Worm (Caenorhabditis elegans) whole organism, young adult: Measurements from ENCODE around the gene C05A9.2.

Experiments used
- B0019.2 ChIP-seq: fragments of 200-800 bp; sonication (Bioruptor generic); conservative IDR thresholded peaks from 2 replicates; pipeline ENCODE4 v1.3.6; 2022; ENCODE audit warnings: missing genetic modification reagents, missing genetic modification characterization, missing compliant biosample characterization
- B0035.1 ChIP-seq: sonication (generic microtip); optimal IDR thresholded peaks from 2 replicates; lab custom pipeline; 2016; ENCODE audit warnings: missing genetic modification characterization, mild to moderate bottlenecking, missing compliant biosample characterization, missing genotype, missing genetic modification reagents
- B0261.1 ChIP-seq: sonication (generic microtip); optimal IDR thresholded peaks from 2 replicates; lab custom pipeline; 2016; ENCODE audit warnings: mild to moderate bottlenecking, missing genetic modification characterization, moderate library complexity, missing compliant biosample characterization
- B0336.3 ChIP-seq: fragments of 200-800 bp; sonication (Bioruptor generic); IDR thresholded peaks from 2 replicates; pipeline ENCODE4 v1.3.6; 2022; ENCODE audit warnings: missing genetic modification characterization, missing compliant biosample characterization
- D2030.7 ChIP-seq: fragments of 200-800 bp; sonication (Bioruptor generic); IDR thresholded peaks from 2 replicates; pipeline ENCODE4 v1.3.6; 2022; ENCODE audit warnings: missing genetic modification reagents, missing genetic modification characterization, missing compliant biosample characterization
- F39B2.1 ChIP-seq: fragments of 200-800 bp; sonication (Bioruptor generic); IDR thresholded peaks from 2 replicates; pipeline ENCODE4 v1.3.6; 2022; ENCODE audit warnings: missing genetic modification reagents, missing genetic modification characterization, missing compliant biosample characterization
- F49E8.2 ChIP-seq: sonication (generic microtip); optimal IDR thresholded peaks from 3 replicates; lab custom pipeline; 2017; ENCODE audit warnings: missing genetic modification characterization, mild to moderate bottlenecking, missing compliant biosample characterization, antibody characterized with exemption, moderate library complexity; ENCODE audit not compliant: insufficient read depth
- F55B11.4 ChIP-seq: sonication (generic microtip); optimal IDR thresholded peaks from 2 replicates; lab custom pipeline; 2016; ENCODE audit warnings: missing compliant biosample characterization, missing genetic modification characterization, borderline replicate concordance; ENCODE audit not compliant: insufficient read depth
- Y53F4B.3 ChIP-seq: fragments of 200-800 bp; sonication (Bioruptor generic); IDR thresholded peaks from 2 replicates; pipeline ENCODE4 v1.3.6; 2022; ENCODE audit warnings: missing genetic modification reagents, missing genetic modification characterization, missing compliant biosample characterization
- Y53G8AR.9 ChIP-seq: fragments of 200-800 bp; sonication (Bioruptor generic); conservative IDR thresholded peaks from 2 replicates; pipeline ENCODE4 v1.3.6; 2022; ENCODE audit warnings: missing genetic modification reagents, missing genetic modification characterization, missing compliant biosample characterization
- Y56A3A.18 ChIP-seq: fragments of 200-800 bp; sonication (Bioruptor generic); IDR thresholded peaks from 2 replicates; pipeline ENCODE4 v1.3.6; 2022; ENCODE audit warnings: missing genetic modification reagents, missing genetic modification characterization, missing compliant biosample characterization
- Y67H2A.10 ChIP-seq: fragments of 200-800 bp; sonication (Bioruptor generic); conservative IDR thresholded peaks from 2 replicates; pipeline ENCODE4 v1.3.6; 2022; ENCODE audit warnings: missing genetic modification reagents, missing genetic modification characterization, missing compliant biosample characterization
- cebp-1 ChIP-seq, 2 experiments: fragments of 200-800 bp in 1 of 2; sonication (Bioruptor generic) in 1 of 2; sonication (generic microtip) in 1 of 2; IDR thresholded peaks in 1 of 2; optimal IDR thresholded peaks in 1 of 2; 2 replicates each; pipeline versions ENCODE4 v1.3.6 to Lab custom; 2017 to 2022; ENCODE audit warnings: missing compliant biosample characterization in 2 of 2, missing genetic modification characterization in 2 of 2, mild to moderate bottlenecking in 1 of 2, missing genetic modification reagents in 1 of 2, moderate library complexity in 1 of 2
- ceh-79 ChIP-seq: sonication (generic microtip); optimal IDR thresholded peaks from 2 replicates; lab custom pipeline; 2017; ENCODE audit warnings: mild to moderate bottlenecking, missing genetic modification characterization, missing compliant biosample characterization
- ceh-91 ChIP-seq: fragments of 200-800 bp; sonication (Bioruptor generic); IDR thresholded peaks from 2 replicates; pipeline ENCODE4 v1.3.6; 2022; ENCODE audit warnings: missing genetic modification reagents, missing genetic modification characterization, missing compliant biosample characterization
- dpl-1 ChIP-seq: fragments of 150-350 bp; optimal IDR thresholded peaks from 2 replicates; lab custom pipeline; 2014; ENCODE audit warnings: missing biosample characterization, missing genetic modification reagents, missing genetic modification characterization
- ekl-4 ChIP-seq: fragments of 200-800 bp; sonication (Bioruptor generic); IDR thresholded peaks from 2 replicates; pipeline ENCODE4 v1.3.6; 2022; ENCODE audit warnings: missing genetic modification reagents, missing genetic modification characterization, missing compliant biosample characterization
- fkh-3 ChIP-seq: sonication (generic microtip); optimal IDR thresholded peaks from 2 replicates; lab custom pipeline; 2016; ENCODE audit warnings: mild to moderate bottlenecking, missing genetic modification characterization, missing compliant biosample characterization
- him-1 ChIP-seq: sonication (generic microtip); optimal IDR thresholded peaks from 2 replicates; lab custom pipeline; 2016; ENCODE audit warnings: missing genotype, missing genetic modification reagents, missing genetic modification characterization, missing compliant biosample characterization
- hrde-1 ChIP-seq: sonication (generic microtip); optimal IDR thresholded peaks from 2 replicates; lab custom pipeline; 2016; ENCODE audit warnings: missing genetic modification characterization, mild to moderate bottlenecking, missing compliant biosample characterization, moderate library complexity, missing genotype, missing genetic modification reagents, borderline replicate concordance
- lag-1 ChIP-seq: fragments of 200-800 bp; sonication (Bioruptor generic); IDR thresholded peaks from 2 replicates; pipeline ENCODE4 v1.3.6; 2022; ENCODE audit warnings: missing genetic modification reagents, missing genetic modification characterization, missing compliant biosample characterization
- let-607 ChIP-seq, 2 experiments: fragments of 200-800 bp in 1 of 2; sonication (Bioruptor generic) in 1 of 2; sonication (generic microtip) in 1 of 2; optimal IDR thresholded peaks; 2 replicates each; lab custom pipeline; 2016 to 2018; ENCODE audit warnings: mild to moderate bottlenecking in 2 of 2, missing compliant biosample characterization in 2 of 2, missing genetic modification characterization in 2 of 2, moderate library complexity in 2 of 2, missing genotype in 1 of 2
- lin-40 ChIP-seq: sonication (generic microtip); optimal IDR thresholded peaks from 2 replicates; lab custom pipeline; 2016; ENCODE audit warnings: missing genetic modification characterization, mild to moderate bottlenecking, missing compliant biosample characterization, missing genotype, missing genetic modification reagents
- lin-54 ChIP-seq: fragments of 200-800 bp; sonication (Bioruptor generic); optimal IDR thresholded peaks from 2 replicates; lab custom pipeline; 2018; ENCODE audit warnings: mild to moderate bottlenecking, missing genetic modification characterization, missing compliant biosample characterization
- lsl-1 ChIP-seq: fragments of 200-800 bp; sonication (Bioruptor generic); optimal IDR thresholded peaks from 2 replicates; lab custom pipeline; 2018; ENCODE audit warnings: mild to moderate bottlenecking, missing genetic modification characterization, moderate library complexity, missing compliant biosample characterization
- lsy-27 ChIP-seq: sonication (generic microtip); optimal IDR thresholded peaks from 2 replicates; lab custom pipeline; 2017; ENCODE audit warnings: missing genetic modification characterization, mild to moderate bottlenecking, missing compliant biosample characterization, antibody characterized with exemption, missing genotype, borderline replicate concordance; ENCODE audit not compliant: insufficient read depth
- madf-10 ChIP-seq: sonication (generic microtip); optimal IDR thresholded peaks from 2 replicates; lab custom pipeline; 2016; ENCODE audit warnings: mild to moderate bottlenecking, missing genetic modification characterization, missing compliant biosample characterization
- madf-6 ChIP-seq: fragments of 200-800 bp; sonication (Bioruptor generic); IDR thresholded peaks from 2 replicates; pipeline ENCODE4 v1.3.6; 2022; ENCODE audit warnings: missing genetic modification reagents, missing genetic modification characterization, missing compliant biosample characterization
- mes-4 ChIP-seq: sonication (generic microtip); optimal IDR thresholded peaks from 2 replicates; lab custom pipeline; 2016; ENCODE audit warnings: missing genotype, missing genetic modification characterization, missing compliant biosample characterization
- nfya-1 ChIP-seq: sonication (generic microtip); optimal IDR thresholded peaks from 2 replicates; lab custom pipeline; 2017; ENCODE audit warnings: antibody characterized with exemption, missing compliant biosample characterization, missing genetic modification characterization, borderline replicate concordance; ENCODE audit not compliant: insufficient read depth
- nhr-90 ChIP-seq: sonication (generic microtip); optimal IDR thresholded peaks from 2 replicates; lab custom pipeline; 2016; ENCODE audit warnings: missing genotype, mild to moderate bottlenecking, missing genetic modification characterization, missing compliant biosample characterization
- pbrm-1 ChIP-seq: fragments of 200-800 bp; sonication (Bioruptor generic); IDR thresholded peaks from 2 replicates; pipeline ENCODE4 v1.3.6; 2022; ENCODE audit warnings: missing genetic modification reagents, missing genetic modification characterization, missing compliant biosample characterization
- rec-8 ChIP-seq, 2 experiments: sonication (generic microtip); optimal IDR thresholded peaks; 2 replicates each; lab custom pipeline; 2016; ENCODE audit warnings: mild to moderate bottlenecking in 2 of 2, missing genetic modification characterization in 2 of 2, missing genetic modification reagents in 2 of 2, missing genotype in 2 of 2, missing biosample characterization in 1 of 2, missing compliant biosample characterization in 1 of 2, moderate library complexity in 1 of 2
- repo-1 ChIP-seq: sonication (generic microtip); optimal IDR thresholded peaks from 2 replicates; lab custom pipeline; 2017; ENCODE audit warnings: mild to moderate bottlenecking, missing genetic modification characterization, missing compliant biosample characterization
- rpc-1 ChIP-seq, 2 experiments: fragments of 150-350 bp in 1 of 2; sonication (generic microtip) in 1 of 2; optimal IDR thresholded peaks; 2 replicates each; lab custom pipeline; 2014 to 2018; ENCODE audit warnings: missing biosample characterization in 1 of 2, missing genetic modification characterization in 1 of 2, missing genetic modification reagents in 1 of 2, missing genotype in 1 of 2
- snpc-1.3 ChIP-seq: sonication (generic microtip); optimal IDR thresholded peaks from 2 replicates; lab custom pipeline; 2017; ENCODE audit warnings: missing genetic modification characterization, mild to moderate bottlenecking, missing compliant biosample characterization, antibody characterized with exemption, moderate library complexity, missing genotype, missing genetic modification reagents; ENCODE audit not compliant: insufficient read depth
- somi-1 ChIP-seq: fragments of 200-800 bp; sonication (Bioruptor generic); optimal IDR thresholded peaks from 2 replicates; lab custom pipeline; 2018; ENCODE audit warnings: mild to moderate bottlenecking, missing genetic modification characterization, missing compliant biosample characterization
- tbp1 ChIP-seq: fragments of 200-800 bp; sonication (Bioruptor generic); optimal IDR thresholded peaks from 2 replicates; lab custom pipeline; 2018; ENCODE audit warnings: mild to moderate bottlenecking, missing genetic modification characterization, missing compliant biosample characterization
- tbx-9 ChIP-seq: sonication (generic microtip); optimal IDR thresholded peaks from 2 replicates; lab custom pipeline; 2016; ENCODE audit warnings: borderline replicate concordance, missing genetic modification characterization, inconsistent platforms, missing compliant biosample characterization
- unc-62 ChIP-seq: fragments of 150-350 bp; optimal IDR thresholded peaks from 2 replicates; lab custom pipeline; 2014; ENCODE audit warnings: missing biosample characterization, missing genetic modification reagents, missing genetic modification characterization
- xnd-1 ChIP-seq: sonication (generic microtip); optimal IDR thresholded peaks from 2 replicates; lab custom pipeline; 2016; ENCODE audit warnings: missing genotype, missing genetic modification reagents, missing genetic modification characterization, missing compliant biosample characterization
- ztf-22 ChIP-seq: fragments of 200-800 bp; sonication (Bioruptor generic); optimal IDR thresholded peaks from 2 replicates; lab custom pipeline; 2018; ENCODE audit warnings: mild to moderate bottlenecking, missing genetic modification characterization, moderate library complexity, missing compliant biosample characterization
- ztf-26 ChIP-seq: sonication (generic microtip); optimal IDR thresholded peaks from 2 replicates; lab custom pipeline; 2017; ENCODE audit warnings: missing genetic modification characterization, missing compliant biosample characterization
- ztf-28 ChIP-seq: fragments of 200-800 bp; sonication (Bioruptor generic); IDR thresholded peaks from 2 replicates; pipeline ENCODE4 v1.3.6; 2022; ENCODE audit warnings: missing genetic modification reagents, missing genetic modification characterization, missing compliant biosample characterization
- ztf-6 ChIP-seq: fragments of 200-800 bp; sonication (Bioruptor generic); IDR thresholded peaks from 2 replicates; pipeline ENCODE4 v1.3.6; 2022; ENCODE audit warnings: missing genetic modification reagents, missing genetic modification characterization, missing compliant biosample characterization

Gene C05A9.2

ce11 chrX:10821160-10821559 is 23.3 kb downstream of the C05A9.2 start:
- TF ChIP-seq tbx-9 (tag; lab: Kevin White, UChicago) (no peak), ztf-28 (GFP tag; lab: Robert Waterston, UW) (peak; percentile 67; the same call in 1 of the 2 replicates), mes-4 (tag; lab: Kevin White, UChicago) (no peak), somi-1 (peak; percentile 32), snpc-1.3 (no peak), lsl-1 (GFP tag; lab: Kevin White, UChicago) (no peak), let-607 (tag; optimal IDR thresholded peaks at IDR 0.05; lab: Kevin White, UChicago) (no peak), tbp1 (GFP tag; lab: Kevin White, UChicago) (peak; percentile 98), B0035.1 (tag; lab: Kevin White, UChicago) (peak; percentile 14), F39B2.1 (GFP tag; lab: Robert Waterston, UW) (no peak), lsy-27 (tag; lab: Kevin White, UChicago) (no peak), Y56A3A.18 (GFP tag; lab: Robert Waterston, UW) (peak; percentile 89), Y67H2A.10 (no peak), ekl-4 (GFP tag; lab: Robert Waterston, UW) (peak; percentile 63), repo-1 (no peak), xnd-1 (no peak), madf-6 (GFP tag; lab: Robert Waterston, UW) (peak; percentile 56), ceh-79 (tag; lab: Kevin White, UChicago) (peak; percentile 62), lin-40 (no peak), pbrm-1 (peak; percentile 87), fkh-3 (no peak), D2030.7 (GFP tag; lab: Robert Waterston, UW) (no peak; the same call in 1 of the 2 replicates), B0336.3 (GFP tag; lab: Robert Waterston, UW) (no peak; the same call in 1 of the 2 replicates), cebp-1 (GFP tag; IDR thresholded peaks at IDR 0.05; lab: Robert Waterston, UW) (no peak; the same call in 1 of the 2 replicates), cebp-1 (tag; optimal IDR thresholded peaks at IDR 0.05; lab: Kevin White, UChicago) (no peak), lin-54 (GFP tag; lab: Kevin White, UChicago) (no peak), ztf-6 (GFP tag; lab: Robert Waterston, UW) (no peak), B0019.2 (GFP tag; lab: Robert Waterston, UW) (0 out of 2 replicates have a peak, but pooled peaks have one; percentile 23), F55B11.4 (tag; lab: Kevin White, UChicago) (no peak), rec-8 (tag; optimal IDR thresholded peaks at IDR 0.05; lab: Kevin White, UChicago) (peak in 1 of 2 experiments; percentile 17), him-1 (peak; percentile 87), unc-62 (GFP tag; lab: Kevin White, UChicago) (no peak), Y53F4B.3 (GFP tag; lab: Robert Waterston, UW) (no peak), ztf-26 (tag; lab: Kevin White, UChicago) (peak; percentile 59), B0261.1 (tag; lab: Kevin White, UChicago) (peak; percentile 93), rpc-1 (optimal IDR thresholded peaks at IDR 0.05; lab: Kevin White, UChicago) (peak; percentile 86), rpc-1 (tag; optimal IDR thresholded peaks at IDR 0.05; lab: Kevin White, UChicago) (peak; percentile 90), ceh-91 (GFP tag; lab: Robert Waterston, UW) (0 out of 2 replicates have a peak, but pooled peaks have one; percentile 23), nhr-90 (tag; lab: Kevin White, UChicago) (peak; percentile 77), F49E8.2 (tag; lab: Kevin White, UChicago) (no peak), dpl-1 (no peak), Y53G8AR.9 (GFP tag; lab: Robert Waterston, UW) (0 out of 2 replicates have a peak, but pooled peaks have one; percentile 67), madf-10 (peak; percentile 28), hrde-1 (tag; lab: Kevin White, UChicago) (peak; percentile 8), lag-1 (GFP tag; lab: Robert Waterston, UW) (no peak), ztf-22 (GFP tag; lab: Kevin White, UChicago) (no peak), nfya-1 (tag; lab: Kevin White, UChicago) (no peak)
